Worm (Caenorhabditis elegans): ENCODE measurements around the gene fbxa-131.

DNA sequence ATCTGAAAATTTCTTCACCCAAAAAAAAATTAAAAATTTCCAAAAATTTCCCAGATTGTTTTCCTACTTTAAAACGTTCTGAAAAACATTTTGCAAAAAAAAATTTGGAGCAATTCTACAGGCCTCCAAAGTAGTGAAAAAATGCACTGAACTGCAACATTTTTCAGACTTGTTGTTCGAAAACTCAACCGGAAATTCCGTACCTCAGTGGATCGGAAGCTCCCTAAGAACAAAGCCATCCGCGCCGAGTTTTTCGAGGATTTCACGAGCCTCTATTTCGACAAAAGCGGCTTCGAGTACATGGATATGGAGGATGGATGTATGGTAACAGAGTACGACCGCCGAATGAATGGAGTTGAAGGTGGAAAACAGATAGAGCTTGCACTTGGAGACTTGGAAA lies at the start of gene fbxa-131:
- TF ChIP-seq ztf-4 (tag; optimal IDR thresholded peaks at IDR 0.05) (no peak), snpc-4 (tag; optimal IDR thresholded peaks at IDR 0.05) (no peak), nhr-25 (tag; optimal IDR thresholded peaks at IDR 0.05) (no peak), lin-39 (tag; optimal IDR thresholded peaks at IDR 0.05) (no peak), lin-11 (tag; optimal IDR thresholded peaks at IDR 0.05) (no peak), dmd-4 (tag; optimal IDR thresholded peaks at IDR 0.05) (no peak), F13H6.1 (tag; optimal IDR thresholded peaks at IDR 0.05) (no peak), nhr-237 (tag; optimal IDR thresholded peaks at IDR 0.05) (no peak)
